Worm (Caenorhabditis elegans): ENCODE results near the gene daf-37.

daf-37 gene

ce11 chrII:6250782-6251461 is 42.9 kb upstream of the daf-37 start, which contains the start of gene phb-2:
Gene phb-2, plus strand, starts transcription at chrII:6251411.
- TF ChIP-seq ceh-62 (tag; optimal IDR thresholded peaks at IDR 0.05) (no peak), hlh-11 (tag; optimal IDR thresholded peaks at IDR 0.05) (peak; percentile 53), zip-2 (tag; optimal IDR thresholded peaks at IDR 0.05) (no peak), egl-27 (tag; optimal IDR thresholded peaks at IDR 0.05) (no peak), dpl-1 (GFP tag; optimal IDR thresholded peaks at IDR 0.05) (peak; percentile 94), nhr-102 (tag; optimal IDR thresholded peaks at IDR 0.05) (peak; percentile 23), nhr-28 (tag; optimal IDR thresholded peaks at IDR 0.05) (peak; percentile 77), nhr-25 (tag; optimal IDR thresholded peaks at IDR 0.05; ENCODE audit: borderline replicate concordance, insufficient read depth) (peak; percentile 54), dmd-9 (GFP tag; IDR thresholded peaks at IDR 0.05) (no peak), madf-9 (GFP tag; conservative IDR thresholded peaks at IDR 0.05) (no peak), pqm-1 (tag; optimal IDR thresholded peaks at IDR 0.05) (no peak), lin-15B (tag; optimal IDR thresholded peaks at IDR 0.05) (no peak), D1046.2 (GFP tag; IDR thresholded peaks at IDR 0.05) (no peak), arid-1 (GFP tag; conservative IDR thresholded peaks at IDR 0.05) (no peak; the same call in 1 of the 2 replicates), skn-1 (tag; optimal IDR thresholded peaks at IDR 0.05) (no peak), mxl-2 (GFP tag; conservative IDR thresholded peaks at IDR 0.05) (no peak), ctbp-1 (GFP tag; IDR thresholded peaks at IDR 0.05) (no peak), ZK546.5 (tag; optimal IDR thresholded peaks at IDR 0.05) (no peak), daf-8 (GFP tag; IDR thresholded peaks at IDR 0.05) (no peak), fos-1 (tag; optimal IDR thresholded peaks at IDR 0.05) (no peak), F10B5.3 (tag; optimal IDR thresholded peaks at IDR 0.05) (no peak), nhr-237 (tag; optimal IDR thresholded peaks at IDR 0.05) (no peak), pha-4 (GFP tag; IDR thresholded peaks at IDR 0.05) (peak; percentile 48; the same call in 1 of the 2 replicates), pha-4 (tag; optimal IDR thresholded peaks at IDR 0.05) (peak; percentile 80), F49E8.2 (tag; optimal IDR thresholded peaks at IDR 0.05; ENCODE audit: borderline replicate concordance) (no peak), F37D6.2 (tag; optimal IDR thresholded peaks at IDR 0.05) (no peak), unc-62 (GFP tag; optimal IDR thresholded peaks at IDR 0.05 in 1 of 2) (no peak), unc-62 (tag; optimal IDR thresholded peaks at IDR 0.05) (no peak), mes-2 (tag; optimal IDR thresholded peaks at IDR 0.05; ENCODE audit: poor library complexity, severe bottlenecking) (peak; percentile 87), spr-1 (tag; optimal IDR thresholded peaks at IDR 0.05) (no peak), mdt-29 (GFP tag; IDR thresholded peaks at IDR 0.05) (no peak), saeg-2 (GFP tag; IDR thresholded peaks at IDR 0.05) (no peak), lin-1 (GFP tag; IDR thresholded peaks at IDR 0.05) (no peak), rbr-2 (tag; optimal IDR thresholded peaks at IDR 0.05) (peak; percentile 68), lim-7 (GFP tag; IDR thresholded peaks at IDR 0.05) (no peak), attf-4 (tag; optimal IDR thresholded peaks at IDR 0.05) (no peak), ceh-28 (tag; optimal IDR thresholded peaks at IDR 0.05) (no peak), daf-19 (GFP tag; conservative IDR thresholded peaks at IDR 0.05) (0 out of 2 replicates have a peak, but pooled peaks have one; percentile 18), hif-1 (tag; optimal IDR thresholded peaks at IDR 0.05) (peak in 1 of 2 experiments; percentile 45), ztf-7 (tag; optimal IDR thresholded peaks at IDR 0.05) (no peak), dmd-6 (GFP tag; IDR thresholded peaks at IDR 0.05) (peak; percentile 38), lin-13 (GFP tag; optimal IDR thresholded peaks at IDR 0.05) (peak; percentile 63), gei-8 (GFP tag; optimal IDR thresholded peaks at IDR 0.05) (no peak), dmd-8 (GFP tag; IDR thresholded peaks at IDR 0.05) (no peak), unc-130 (GFP tag; optimal IDR thresholded peaks at IDR 0.05) (peak; percentile 55), snpc-4 (tag; optimal IDR thresholded peaks at IDR 0.05) (no peak), ceh-32 (tag; optimal IDR thresholded peaks at IDR 0.05; ENCODE audit: poor library complexity) (no peak), Y105C5A.15 (GFP tag; IDR thresholded peaks at IDR 0.05) (no peak), zfp-2 (tag; optimal IDR thresholded peaks at IDR 0.05) (no peak), R02D3.7 (tag; optimal IDR thresholded peaks at IDR 0.05) (no peak), nhr-10 (tag; optimal IDR thresholded peaks at IDR 0.05) (no peak)
